Worm (Caenorhabditis elegans) whole organism, L4 larva: ENCODE results near the gene cyp-14A3.

Experiments
- F26F4.8 ChIP-seq: fragments of 200-800 bp; sonication (Bioruptor generic); conservative IDR thresholded peaks from 2 replicates; pipeline ENCODE4 v1.3.6; 2022; ENCODE audit warnings: missing genetic modification characterization, missing compliant biosample characterization
- F44E2.7 ChIP-seq: fragments of 200-800 bp; sonication (Bioruptor generic); IDR thresholded peaks from 2 replicates; pipeline ENCODE4 v2.1.2; 2022; ENCODE audit warnings: missing genetic modification characterization, missing compliant biosample characterization
- T20F7.1 ChIP-seq: fragments of 200-800 bp; sonication (Bioruptor generic); optimal IDR thresholded peaks from 2 replicates; lab custom pipeline; 2018; ENCODE audit warnings: mild to moderate bottlenecking, missing genetic modification characterization, missing compliant biosample characterization
- Y105C5A.15 ChIP-seq: fragments of 200-800 bp; sonication (Bioruptor generic); IDR thresholded peaks from 2 replicates; pipeline ENCODE4 v1.3.6; 2022; ENCODE audit warnings: missing genetic modification characterization, missing compliant biosample characterization
- aly-2 ChIP-seq: sonication (generic microtip); optimal IDR thresholded peaks from 2 replicates; lab custom pipeline; 2018; ENCODE audit warnings: missing biosample characterization, missing genetic modification characterization
- ceh-28 ChIP-seq: fragments of 150-350 bp; optimal IDR thresholded peaks from 2 replicates; lab custom pipeline; 2014; ENCODE audit warnings: missing biosample characterization, missing genetic modification reagents, missing genetic modification characterization
- ceh-32 ChIP-seq: sonication (generic microtip); optimal IDR thresholded peaks from 2 replicates; lab custom pipeline; 2016; ENCODE audit warnings: mild to moderate bottlenecking, missing genetic modification characterization, missing compliant biosample characterization; ENCODE audit not compliant: poor library complexity
- ceh-62 ChIP-seq: sonication (generic microtip); optimal IDR thresholded peaks from 2 replicates; lab custom pipeline; 2017; ENCODE audit warnings: missing biosample characterization, missing genetic modification characterization
- cey-2 ChIP-seq: sonication (generic microtip); optimal IDR thresholded peaks from 3 replicates; lab custom pipeline; 2017; ENCODE audit warnings: missing genetic modification characterization, mild to moderate bottlenecking, missing compliant biosample characterization, antibody characterized with exemption, borderline replicate concordance; ENCODE audit not compliant: insufficient read depth
- daf-19 ChIP-seq: fragments of 200-800 bp; sonication (Bioruptor generic); conservative IDR thresholded peaks from 2 replicates; pipeline ENCODE4 v1.3.6; 2022; ENCODE audit warnings: missing genetic modification characterization, missing compliant biosample characterization
- dve-1 ChIP-seq: sonication (generic microtip); optimal IDR thresholded peaks from 2 replicates; lab custom pipeline; 2017; ENCODE audit warnings: antibody characterized with exemption, mild to moderate bottlenecking, missing genetic modification characterization, missing compliant biosample characterization; ENCODE audit not compliant: insufficient read depth
- egl-43 ChIP-seq: fragments of 200-800 bp; sonication (Bioruptor generic); IDR thresholded peaks from 2 replicates; pipeline ENCODE4 v1.3.6; 2022; ENCODE audit warnings: missing genetic modification reagents, missing genetic modification characterization, missing compliant biosample characterization
- fkh-10 ChIP-seq: fragments of 150-350 bp; optimal IDR thresholded peaks from 2 replicates; lab custom pipeline; 2014; ENCODE audit warnings: missing biosample characterization, missing genetic modification reagents, missing genetic modification characterization
- gei-8 ChIP-seq: fragments of 200-800 bp; sonication (Bioruptor generic); optimal IDR thresholded peaks from 2 replicates; lab custom pipeline; 2018; ENCODE audit warnings: mild to moderate bottlenecking, missing genetic modification characterization, missing compliant biosample characterization
- hif-1 ChIP-seq, 2 experiments: sonication (generic microtip); optimal IDR thresholded peaks; 2 replicates each; lab custom pipeline; 2016 to 2017; ENCODE audit warnings: missing compliant biosample characterization in 2 of 2, missing genetic modification characterization in 2 of 2, missing genetic modification reagents in 2 of 2, missing genotype in 2 of 2, mild to moderate bottlenecking in 1 of 2
- hlh-11 ChIP-seq: fragments of 200-800 bp; sonication (Bioruptor generic); optimal IDR thresholded peaks from 2 replicates; lab custom pipeline; 2018; ENCODE audit warnings: mild to moderate bottlenecking, missing genetic modification characterization, missing compliant biosample characterization
- jun-1 ChIP-seq: fragments of 150-350 bp; optimal IDR thresholded peaks from 2 replicates; lab custom pipeline; 2014; ENCODE audit warnings: missing biosample characterization, missing genetic modification reagents, missing genetic modification characterization
- lin-13 ChIP-seq: fragments of 150-350 bp; optimal IDR thresholded peaks from 2 replicates; lab custom pipeline; 2014; ENCODE audit warnings: missing biosample characterization, missing genetic modification reagents, missing genetic modification characterization
- lin-29 ChIP-seq: fragments of 200-800 bp; sonication (Bioruptor generic); IDR thresholded peaks from 2 replicates; pipeline ENCODE4 v1.3.6; 2022; ENCODE audit warnings: missing genetic modification reagents, missing genetic modification characterization, missing compliant biosample characterization
- lin-38 ChIP-seq: fragments of 200-800 bp; sonication (Bioruptor generic); IDR thresholded peaks from 2 replicates; pipeline ENCODE4 v1.3.6; 2022; ENCODE audit warnings: missing genetic modification reagents, missing genetic modification characterization, missing compliant biosample characterization
- lsy-2 ChIP-seq, 2 experiments: fragments of 150-350 bp in 1 of 2; sonication (generic microtip) in 1 of 2; optimal IDR thresholded peaks; 2 replicates each; lab custom pipeline; 2014 to 2017; ENCODE audit warnings: missing biosample characterization in 2 of 2, missing genetic modification characterization in 2 of 2
- madf-9 ChIP-seq: fragments of 200-800 bp; sonication (Bioruptor generic); conservative IDR thresholded peaks from 2 replicates; pipeline ENCODE4 v1.3.6; 2022; ENCODE audit warnings: missing genetic modification reagents, missing genetic modification characterization, missing compliant biosample characterization
- mdl-1 ChIP-seq, 2 experiments: fragments of 150-350 bp in 1 of 2; sonication (generic microtip) in 1 of 2; optimal IDR thresholded peaks; 2 replicates each; lab custom pipeline; 2014 to 2017; ENCODE audit warnings: missing biosample characterization in 2 of 2, missing genetic modification characterization in 2 of 2
- mep-1 ChIP-seq: fragments of 150-350 bp; sonication (generic microtip); optimal IDR thresholded peaks from 3 replicates; lab custom pipeline; 2014; ENCODE audit warnings: missing biosample characterization, missing genetic modification characterization
- mes-2 ChIP-seq: sonication (generic microtip); optimal IDR thresholded peaks from 2 replicates; lab custom pipeline; 2016; ENCODE audit warnings: missing genotype, mild to moderate bottlenecking, missing genetic modification characterization, missing compliant biosample characterization; ENCODE audit not compliant: poor library complexity, severe bottlenecking
- mxl-2 ChIP-seq: fragments of 200-800 bp; sonication (Bioruptor generic); conservative IDR thresholded peaks from 2 replicates; pipeline ENCODE4 v1.3.6; 2022; ENCODE audit warnings: missing genetic modification reagents, missing genetic modification characterization, missing compliant biosample characterization
- mxl-3 ChIP-seq: fragments of 200-800 bp; sonication (Bioruptor generic); optimal IDR thresholded peaks from 2 replicates; lab custom pipeline; 2018; ENCODE audit warnings: mild to moderate bottlenecking, missing genetic modification characterization, missing compliant biosample characterization
- nhr-10 ChIP-seq: fragments of 150-350 bp; optimal IDR thresholded peaks from 2 replicates; lab custom pipeline; 2014; ENCODE audit warnings: missing biosample characterization, missing genetic modification characterization
- nhr-102 ChIP-seq: sonication (generic microtip); optimal IDR thresholded peaks from 2 replicates; lab custom pipeline; 2016; ENCODE audit warnings: mild to moderate bottlenecking, missing genetic modification characterization, moderate library complexity, missing compliant biosample characterization
- nhr-111 ChIP-seq: fragments of 200-800 bp; sonication (Bioruptor generic); optimal IDR thresholded peaks from 2 replicates; lab custom pipeline; 2018; ENCODE audit warnings: mild to moderate bottlenecking, missing genetic modification characterization, missing compliant biosample characterization
- nhr-25 ChIP-seq: sonication (generic microtip); optimal IDR thresholded peaks from 2 replicates; lab custom pipeline; 2017; ENCODE audit warnings: missing genetic modification characterization, mild to moderate bottlenecking, missing compliant biosample characterization, antibody characterized with exemption, moderate library complexity, borderline replicate concordance; ENCODE audit not compliant: insufficient read depth
- nhr-28 ChIP-seq: fragments of 150-350 bp; optimal IDR thresholded peaks from 2 replicates; lab custom pipeline; 2014; ENCODE audit warnings: missing biosample characterization, missing genetic modification characterization
- nhr-48 ChIP-seq: sonication (generic microtip); optimal IDR thresholded peaks from 2 replicates; lab custom pipeline; 2016; ENCODE audit warnings: mild to moderate bottlenecking, missing genetic modification characterization, missing compliant biosample characterization
- nhr-77 ChIP-seq: fragments of 150-350 bp; optimal IDR thresholded peaks from 2 replicates; lab custom pipeline; 2014; ENCODE audit warnings: missing biosample characterization, missing genetic modification characterization
- php-3 ChIP-seq: fragments of 200-800 bp; sonication (Bioruptor generic); IDR thresholded peaks from 2 replicates; pipeline ENCODE4 v1.3.6; 2022; ENCODE audit warnings: missing genetic modification reagents, missing genetic modification characterization, missing compliant biosample characterization
- pqm-1 ChIP-seq: sonication (generic microtip); optimal IDR thresholded peaks from 2 replicates; lab custom pipeline; 2017; ENCODE audit warnings: missing biosample characterization, missing genetic modification characterization
- rbr-2 ChIP-seq: sonication (generic microtip); optimal IDR thresholded peaks from 2 replicates; lab custom pipeline; 2016; ENCODE audit warnings: missing genotype, missing genetic modification characterization, missing compliant biosample characterization
- spr-3 ChIP-seq: fragments of 200-800 bp; sonication (Bioruptor generic); optimal IDR thresholded peaks from 2 replicates; lab custom pipeline; 2018; ENCODE audit warnings: mild to moderate bottlenecking, missing genetic modification characterization, missing compliant biosample characterization
- tag-97 ChIP-seq: fragments of 200-800 bp; sonication (Bioruptor generic); IDR thresholded peaks from 2 replicates; pipeline ENCODE4 v1.3.6; 2022; ENCODE audit warnings: missing genetic modification characterization, missing compliant biosample characterization
- tra-1 ChIP-seq: fragments of 200-800 bp; sonication (Bioruptor generic); IDR thresholded peaks from 2 replicates; pipeline ENCODE4 v1.3.6; 2022; ENCODE audit warnings: missing genetic modification reagents, missing genetic modification characterization, missing compliant biosample characterization
- unc-62 ChIP-seq, 3 experiments: fragments of 150-350 bp in 1 of 3; sonication (generic microtip); optimal IDR thresholded peaks in 2 of 3; peaks in 1 of 3; 1 replicate in 1 of 3; 2 replicates in 2 of 3; lab custom pipeline; 2014 to 2017; ENCODE audit warnings: missing biosample characterization in 3 of 3, missing genetic modification characterization in 3 of 3, missing genetic modification reagents in 3 of 3, missing genotype in 1 of 3
- vab-7 ChIP-seq: fragments of 200-800 bp; sonication (Bioruptor generic); IDR thresholded peaks from 2 replicates; pipeline ENCODE4 v1.3.6; 2022; ENCODE audit warnings: missing genetic modification reagents, missing genetic modification characterization, missing compliant biosample characterization
- zfp-2 ChIP-seq: sonication (generic microtip); optimal IDR thresholded peaks from 2 replicates; lab custom pipeline; 2016; ENCODE audit warnings: mild to moderate bottlenecking, missing genetic modification characterization, missing compliant biosample characterization
- zip-11 ChIP-seq: fragments of 200-800 bp; sonication (Bioruptor generic); IDR thresholded peaks from 2 replicates; pipeline ENCODE4 v1.3.6; 2022; ENCODE audit warnings: missing genetic modification characterization, missing compliant biosample characterization
- zip-2 ChIP-seq: fragments of 150-350 bp; optimal IDR thresholded peaks from 2 replicates; lab custom pipeline; 2014; ENCODE audit warnings: missing biosample characterization, missing genetic modification characterization
- ztf-11 ChIP-seq: fragments of 150-350 bp; optimal IDR thresholded peaks from 2 replicates; lab custom pipeline; 2014; ENCODE audit warnings: missing biosample characterization, missing genetic modification characterization
- ztf-7 ChIP-seq: fragments of 150-350 bp; optimal IDR thresholded peaks from 2 replicates; lab custom pipeline; 2014; ENCODE audit warnings: missing biosample characterization, missing genetic modification characterization

Gene cyp-14A3

DNA sequence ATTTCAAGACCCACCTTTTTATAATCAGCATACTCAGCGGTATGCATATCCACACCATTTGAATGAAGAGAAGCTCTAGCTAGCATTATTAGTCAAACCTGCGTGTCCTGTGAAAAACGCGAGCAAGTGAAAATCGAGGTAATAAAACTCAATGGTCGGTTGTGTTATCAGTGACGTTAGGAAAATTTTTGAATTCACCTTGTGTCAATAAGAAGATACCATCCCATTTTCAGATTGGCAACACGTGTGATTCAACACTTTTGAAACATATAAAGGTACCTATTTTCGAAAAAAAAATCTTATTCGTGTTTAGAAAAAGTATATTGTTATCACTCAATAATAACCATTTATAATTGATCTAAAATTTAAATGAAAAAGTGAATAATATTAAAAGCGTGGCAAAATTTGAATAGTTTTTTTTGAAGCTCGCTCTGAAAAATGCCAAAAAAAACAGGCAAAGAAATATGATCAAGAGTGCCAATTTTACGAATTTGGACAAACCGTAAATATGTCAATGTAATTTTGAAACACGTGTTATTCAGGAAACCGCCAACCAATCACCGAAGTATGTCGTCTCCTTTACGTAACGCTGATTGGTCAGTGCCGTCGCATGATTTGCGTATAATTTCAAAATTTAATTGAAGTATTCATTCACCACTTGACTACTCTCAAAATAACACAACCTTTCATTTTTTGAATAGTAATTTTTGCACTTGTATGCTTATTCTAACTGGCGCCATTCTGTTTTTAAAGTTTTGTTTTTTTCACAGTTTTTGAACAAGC, 37.8 kb upstream of the cyp-14A3 start, which contains the start of gene F46G10.1 (continued):
- TF ChIP-seq pqm-1 (tag; lab: Kevin White, UChicago) (peak; percentile 73), aly-2 (tag; lab: Kevin White, UChicago) (no peak), ztf-7 (tag; lab: Kevin White, UChicago) (peak; percentile 26)

DNA sequence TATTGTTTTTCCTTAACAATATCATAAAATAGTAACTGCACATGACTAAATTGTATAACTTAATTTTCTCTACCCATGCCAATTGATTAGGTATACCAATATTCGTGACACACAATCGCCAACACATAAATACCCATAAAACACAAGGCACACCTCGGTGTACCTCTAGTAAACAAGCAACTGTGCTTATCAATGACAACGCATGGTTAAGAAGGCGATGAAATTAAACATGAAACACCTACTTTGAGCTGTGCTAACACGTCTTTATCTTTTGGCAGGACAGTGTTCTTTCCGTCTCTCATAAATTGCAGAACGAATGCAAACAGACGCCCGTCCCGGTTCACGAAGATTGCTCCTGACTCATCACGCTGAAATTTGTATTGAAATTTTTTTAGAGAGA, 36.8 kb upstream of the cyp-14A3 start:
- TF ChIP-seq zfp-2 (tag; lab: Kevin White, UChicago) (no peak), lin-38 (GFP tag; lab: Robert Waterston, UW) (no peak), mxl-2 (GFP tag; lab: Robert Waterston, UW) (no peak), lin-13 (GFP tag; lab: Kevin White, UChicago) (no peak), zip-11 (GFP tag; lab: Robert Waterston, UW) (no peak), nhr-28 (tag; lab: Kevin White, UChicago) (peak; percentile 94), madf-9 (GFP tag; lab: Robert Waterston, UW) (no peak), ceh-28 (tag; lab: Kevin White, UChicago) (no peak), fkh-10 (GFP tag; lab: Kevin White, UChicago) (no peak), gei-8 (GFP tag; lab: Kevin White, UChicago) (no peak), unc-62 (GFP tag; optimal IDR thresholded peaks at IDR 0.05 in 1 of 2; lab: Kevin White, UChicago) (no peak), unc-62 (tag; optimal IDR thresholded peaks at IDR 0.05; lab: Kevin White, UChicago) (no peak), egl-43 (GFP tag; lab: Robert Waterston, UW) (no peak), vab-7 (GFP tag; lab: Robert Waterston, UW) (no peak), mes-2 (tag; lab: Kevin White, UChicago) (peak; percentile 27), nhr-25 (tag; lab: Kevin White, UChicago) (no peak), nhr-10 (peak; percentile 58), pqm-1 (tag; lab: Kevin White, UChicago) (peak; percentile 92), lin-29 (GFP tag; lab: Robert Waterston, UW) (no peak), ztf-11 (tag; lab: Kevin White, UChicago) (no peak), ceh-62 (tag; lab: Kevin White, UChicago) (no peak), rbr-2 (tag; lab: Kevin White, UChicago) (no peak), nhr-48 (peak; percentile 51), daf-19 (GFP tag; lab: Robert Waterston, UW) (no peak), nhr-102 (tag; lab: Kevin White, UChicago) (peak; percentile 74), spr-3 (no peak), T20F7.1 (GFP tag; lab: Kevin White, UChicago) (no peak), mdl-1 (tag; optimal IDR thresholded peaks at IDR 0.05; lab: Kevin White, UChicago) (peak in 1 of 2 experiments; percentile 62), Y105C5A.15 (GFP tag; lab: Robert Waterston, UW) (no peak), tag-97 (GFP tag; lab: Robert Waterston, UW) (no peak), hlh-11 (tag; lab: Kevin White, UChicago) (peak; percentile 91), F26F4.8 (no peak), F44E2.7 (GFP tag; lab: Robert Waterston, UW) (no peak), lsy-2 (tag; optimal IDR thresholded peaks at IDR 0.05; lab: Kevin White, UChicago) (no peak), nhr-111 (GFP tag; lab: Kevin White, UChicago) (no peak), mxl-3 (GFP tag; lab: Kevin White, UChicago) (peak; percentile 67), jun-1 (tag; lab: Kevin White, UChicago) (no peak), cey-2 (tag; lab: Kevin White, UChicago) (no peak), dve-1 (peak; percentile 96), ceh-32 (no peak), mep-1 (tag; lab: Kevin White, UChicago) (peak; percentile 34), tra-1 (GFP tag; lab: Robert Waterston, UW) (peak; percentile 72; the same call in 1 of the 2 replicates), zip-2 (tag; lab: Kevin White, UChicago) (peak; percentile 27), nhr-77 (tag; lab: Kevin White, UChicago) (peak; percentile 70), php-3 (GFP tag; lab: Robert Waterston, UW) (peak; percentile 93), hif-1 (tag; optimal IDR thresholded peaks at IDR 0.05; lab: Kevin White, UChicago) (no peak)
